Worm (Caenorhabditis elegans): ENCODE measurements around the gene smex-2.

DNA sequence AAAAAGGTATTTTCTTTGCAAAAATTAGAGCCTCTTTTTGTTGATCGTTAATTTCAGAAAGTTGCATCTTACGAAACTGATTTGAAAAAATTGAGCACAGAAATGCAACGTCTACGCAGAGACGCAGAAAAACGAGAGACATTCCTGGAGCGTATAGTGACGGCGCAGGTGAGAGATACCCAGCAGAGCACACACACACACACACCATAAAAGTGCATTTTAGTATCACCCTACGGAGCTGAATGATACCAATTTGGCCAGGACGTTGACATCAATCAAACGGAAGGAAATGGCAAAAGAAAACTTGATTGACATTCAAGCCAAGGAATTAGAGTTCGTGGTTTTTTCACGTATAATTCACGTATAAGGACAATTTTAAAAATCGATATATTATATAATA is 24.7 kb downstream of the smex-2 start:
- TF ChIP-seq unc-62 (GFP tag; optimal IDR thresholded peaks at IDR 0.05), result peak; percentile 34
- TF ChIP-seq hlh-12 (tag; optimal IDR thresholded peaks at IDR 0.05), result no peak
- no peak for TF ChIP-seq K11D2.4 (GFP tag; IDR thresholded peaks at IDR 0.05)
- no peak for TF ChIP-seq zim-3 (tag; optimal IDR thresholded peaks at IDR 0.05)
- TF ChIP-seq B0019.2 (GFP tag; conservative IDR thresholded peaks at IDR 0.05), result no peak
- no peak for TF ChIP-seq ama-1 (optimal IDR thresholded peaks at IDR 0.05)
- TF ChIP-seq ama-1 (GFP tag; optimal IDR thresholded peaks at IDR 0.05), result no peak
- no peak for TF ChIP-seq ztf-3 (GFP tag; optimal IDR thresholded peaks at IDR 0.05)
- TF ChIP-seq attf-3 (GFP tag; conservative IDR thresholded peaks at IDR 0.05), result no peak
- no peak for TF ChIP-seq mes-4 (tag; optimal IDR thresholded peaks at IDR 0.05)
- TF ChIP-seq nfya-1 (tag; optimal IDR thresholded peaks at IDR 0.05; ENCODE audit: borderline replicate concordance, insufficient read depth), result no peak
